Fruit fly (Drosophila melanogaster) whole organism, embryonic: ENCODE data around the gene 14-3-3epsilon.
A peak's percentile ranks its signal among the peaks of the same experiment; 100 is the strongest.

Experiments used
- CG10543 ChIP-seq: fragments of 200-800 bp; sonication (Bioruptor generic); optimal IDR thresholded peaks from 3 replicates; lab custom pipeline; 2017; ENCODE audit warnings: missing biosample characterization, mild to moderate bottlenecking, missing genetic modification characterization, moderate library complexity
- CG11560 ChIP-seq: fragments of 200-800 bp; sonication (Bioruptor generic); IDR thresholded peaks from 3 replicates; pipeline ENCODE4 v1.3.6; 2022; ENCODE audit warnings: missing biosample characterization, missing genetic modification characterization
- CG11696 ChIP-seq: fragments of 200-800 bp; sonication (Bioruptor generic); IDR thresholded peaks from 2 replicates; pipeline ENCODE4 v1.3.6; 2022; ENCODE audit warnings: missing biosample characterization, missing genetic modification characterization
- CG12104 ChIP-seq: fragments of 200-800 bp; sonication (Bioruptor generic); optimal IDR thresholded peaks from 3 replicates; lab custom pipeline; 2016; ENCODE audit warnings: missing biosample characterization, missing genetic modification characterization
- CG12659 ChIP-seq: fragments of 200-800 bp; sonication (Bioruptor generic); optimal IDR thresholded peaks from 3 replicates; lab custom pipeline; 2017; ENCODE audit warnings: mild to moderate bottlenecking, missing biosample characterization, missing genetic modification reagents, missing genetic modification characterization
- CG12942 ChIP-seq: fragments of 200-800 bp; sonication (Bioruptor generic); optimal IDR thresholded peaks from 3 replicates; lab custom pipeline; 2016; ENCODE audit warnings: missing biosample characterization, missing genetic modification characterization
- CG13424 ChIP-seq: fragments of 200-800 bp; sonication (Bioruptor generic); optimal IDR thresholded peaks from 2 replicates; lab custom pipeline; 2019; ENCODE audit warnings: missing biosample characterization, mild to moderate bottlenecking, missing genetic modification characterization, moderate library complexity
- CG13624 ChIP-seq: fragments of 200-800 bp; sonication (Bioruptor generic); optimal IDR thresholded peaks from 2 replicates; lab custom pipeline; 2016; ENCODE audit warnings: missing biosample characterization, missing genetic modification characterization
- CG13894 ChIP-seq: fragments of 200-800 bp; sonication (Bioruptor generic); optimal IDR thresholded peaks from 3 replicates; lab custom pipeline; 2018; ENCODE audit warnings: missing biosample characterization, mild to moderate bottlenecking, missing genetic modification characterization, moderate library complexity
- CG14667 ChIP-seq: fragments of 200-800 bp; sonication (Bioruptor generic); IDR thresholded peaks from 2 replicates; pipeline ENCODE4 v1.3.6; 2022; ENCODE audit warnings: missing biosample characterization, missing genetic modification characterization
- CG14965 ChIP-seq: fragments of 200-800 bp; sonication (Bioruptor generic); optimal IDR thresholded peaks from 2 replicates; lab custom pipeline; 2016; ENCODE audit warnings: missing biosample characterization, missing genetic modification characterization, borderline replicate concordance
- CG16815 ChIP-seq: fragments of 200-800 bp; sonication (Bioruptor generic); optimal IDR thresholded peaks from 3 replicates; lab custom pipeline; 2017; ENCODE audit warnings: missing biosample characterization, mild to moderate bottlenecking, missing genetic modification characterization
- CG2116 ChIP-seq: fragments of 200-800 bp; sonication (Bioruptor generic); optimal IDR thresholded peaks from 3 replicates; lab custom pipeline; 2018; ENCODE audit warnings: missing biosample characterization, mild to moderate bottlenecking, missing genetic modification characterization
- CG30020 ChIP-seq: fragments of 200-800 bp; optimal IDR thresholded peaks from 2 replicates; lab custom pipeline; 2019; ENCODE audit warnings: missing biosample characterization, mild to moderate bottlenecking, missing genetic modification characterization, moderate library complexity
- CG31224 ChIP-seq: fragments of 200-800 bp; sonication (Bioruptor generic); IDR thresholded peaks from 2 replicates; pipeline ENCODE4 v1.3.6; 2022; ENCODE audit warnings: missing biosample characterization, missing genetic modification characterization
- CG31365 ChIP-seq: fragments of 200-800 bp; sonication (Bioruptor generic); optimal IDR thresholded peaks from 2 replicates; lab custom pipeline; 2018; ENCODE audit warnings: missing biosample characterization, mild to moderate bottlenecking, missing genetic modification characterization
- CG32532 ChIP-seq: fragments of 200-800 bp; sonication (Bioruptor generic); IDR thresholded peaks from 2 replicates; pipeline ENCODE4 v1.3.6; 2022; ENCODE audit warnings: missing biosample characterization, missing genetic modification characterization
- CG32767 ChIP-seq: fragments of 200-800 bp; sonication (Bioruptor generic); IDR thresholded peaks from 2 replicates; pipeline ENCODE4 v1.3.6; 2022; ENCODE audit warnings: missing biosample characterization, missing genetic modification characterization
- CG32772 ChIP-seq: fragments of 200-800 bp; sonication (Bioruptor generic); IDR thresholded peaks from 2 replicates; pipeline ENCODE4 v1.3.6; 2022; ENCODE audit warnings: missing biosample characterization, missing genetic modification characterization
- CG33213 ChIP-seq: fragments of 200-800 bp; sonication (Bioruptor generic); optimal IDR thresholded peaks from 3 replicates; lab custom pipeline; 2016; ENCODE audit warnings: missing biosample characterization, missing genetic modification characterization
- CG5180 ChIP-seq: fragments of 200-800 bp; sonication (Bioruptor generic); optimal IDR thresholded peaks from 3 replicates; lab custom pipeline; 2017; ENCODE audit warnings: missing biosample characterization, missing genetic modification characterization, mild to moderate bottlenecking, moderate library complexity, missing genetic modification reagents
- CG5953 ChIP-seq: fragments of 200-800 bp; sonication (Bioruptor generic); IDR thresholded peaks from 2 replicates; pipeline ENCODE4 v1.3.6; 2022; ENCODE audit warnings: missing biosample characterization, missing genetic modification characterization
- Chrac-16 ChIP-seq: fragments of 200-800 bp; sonication (Bioruptor generic); optimal IDR thresholded peaks from 3 replicates; lab custom pipeline; 2016; ENCODE audit warnings: missing biosample characterization, missing genetic modification characterization
- Fer3 ChIP-seq: fragments of 200-800 bp; sonication (Bioruptor generic); optimal IDR thresholded peaks from 2 replicates; lab custom pipeline; 2018; ENCODE audit warnings: missing biosample characterization, mild to moderate bottlenecking, missing genetic modification characterization, moderate library complexity
- HLHmδ ChIP-seq: fragments of 200-800 bp; sonication (Bioruptor generic); optimal IDR thresholded peaks from 2 replicates; lab custom pipeline; 2018; ENCODE audit warnings: missing biosample characterization, mild to moderate bottlenecking, missing genetic modification characterization, moderate library complexity
- Nf-YA ChIP-seq: fragments of 200-800 bp; sonication (Bioruptor generic); IDR thresholded peaks from 2 replicates; pipeline ENCODE4 v1.3.6; 2022; ENCODE audit warnings: missing biosample characterization, missing genetic modification characterization
- Rx ChIP-seq: fragments of 200-800 bp; sonication (Bioruptor generic); IDR thresholded peaks from 2 replicates; pipeline ENCODE4 v1.3.6; 2022; ENCODE audit warnings: missing biosample characterization, missing genetic modification characterization
- Scr ChIP-seq: fragments of 200-800 bp; sonication (Bioruptor generic); IDR thresholded peaks from 2 replicates; pipeline ENCODE4 v1.3.6; 2022; ENCODE audit warnings: missing biosample characterization, missing genetic modification characterization; ENCODE audit not compliant: partially characterized antibody
- Side ChIP-seq: fragments of 200-800 bp; sonication (Bioruptor generic); optimal IDR thresholded peaks from 2 replicates; lab custom pipeline; 2016; ENCODE audit warnings: missing biosample characterization, missing genetic modification characterization
- Spps ChIP-seq: fragments of 200-800 bp; sonication (Bioruptor generic); optimal IDR thresholded peaks from 2 replicates; lab custom pipeline; 2018; ENCODE audit warnings: missing biosample characterization, mild to moderate bottlenecking, missing genetic modification characterization
- Vsx1 ChIP-seq: fragments of 200-800 bp; sonication (Bioruptor generic); optimal IDR thresholded peaks from 2 replicates; lab custom pipeline; 2017; ENCODE audit warnings: missing biosample characterization, mild to moderate bottlenecking, missing genetic modification characterization, missing genetic modification reagents
- ab ChIP-seq: fragments of 200-800 bp; sonication (Bioruptor generic); optimal IDR thresholded peaks from 2 replicates; lab custom pipeline; 2016; ENCODE audit warnings: missing biosample characterization, missing genetic modification characterization
- chif ChIP-seq, 2 experiments: fragments of 200-800 bp; sonication (Bioruptor generic); optimal IDR thresholded peaks; 3 replicates each; lab custom pipeline; 2016; ENCODE audit warnings: missing biosample characterization in 2 of 2, missing genetic modification characterization in 2 of 2
- ems ChIP-seq: fragments of 200-800 bp; sonication (Bioruptor generic); optimal IDR thresholded peaks from 3 replicates; lab custom pipeline; 2016; ENCODE audit warnings: missing biosample characterization, missing genetic modification characterization
- esg ChIP-seq: fragments of 200-800 bp; sonication (Bioruptor generic); conservative IDR thresholded peaks from 2 replicates; pipeline ENCODE4 v1.3.6; 2022; ENCODE audit warnings: missing biosample characterization, missing genetic modification characterization
- ewg ChIP-seq: fragments of 200-800 bp; sonication (Bioruptor generic); optimal IDR thresholded peaks from 3 replicates; lab custom pipeline; 2017; ENCODE audit warnings: mild to moderate bottlenecking, missing biosample characterization, missing genetic modification reagents, missing genetic modification characterization
- hkb ChIP-seq, 2 experiments: fragments of 200-800 bp in 1 of 2; fragments of >200 bp in 1 of 2; sonication (Bioruptor generic) in 1 of 2; IDR thresholded peaks in 1 of 2; optimal IDR thresholded peaks in 1 of 2; 2 replicates each; pipeline versions ENCODE4 v1.3.6 to Lab custom; 2017 to 2022; ENCODE audit warnings: missing biosample characterization in 1 of 2, missing genetic modification characterization in 1 of 2
- insv ChIP-seq, 2 experiments: fragments of 200-800 bp; sonication (Bioruptor generic); optimal IDR thresholded peaks; 3 replicates each; lab custom pipeline; 2016 to 2018; ENCODE audit warnings: missing biosample characterization in 2 of 2, missing genetic modification characterization in 2 of 2
- luna ChIP-seq: fragments of 200-800 bp; sonication (Bioruptor generic); optimal IDR thresholded peaks from 2 replicates; lab custom pipeline; 2016; ENCODE audit warnings: missing biosample characterization, missing genetic modification characterization
- mirr ChIP-seq: fragments of 200-800 bp; sonication (Bioruptor generic); optimal IDR thresholded peaks from 3 replicates; lab custom pipeline; 2018; ENCODE audit warnings: missing biosample characterization, mild to moderate bottlenecking, missing genetic modification characterization
- nau ChIP-seq: fragments of 200-800 bp; sonication (Bioruptor generic); optimal IDR thresholded peaks from 3 replicates; lab custom pipeline; 2017; ENCODE audit warnings: missing biosample characterization, mild to moderate bottlenecking, missing genetic modification characterization, missing genetic modification reagents
- onecut ChIP-seq: fragments of 200-800 bp; sonication (Bioruptor generic); IDR thresholded peaks from 2 replicates; pipeline ENCODE4 v1.3.6; 2022; ENCODE audit warnings: missing biosample characterization, missing genetic modification characterization
- p53 ChIP-seq: fragments of 200-800 bp; sonication (Bioruptor generic); optimal IDR thresholded peaks from 2 replicates; lab custom pipeline; 2016; ENCODE audit warnings: missing biosample characterization, missing genetic modification characterization
- peb ChIP-seq: fragments of 200-800 bp; sonication (Bioruptor generic); IDR thresholded peaks from 2 replicates; pipeline ENCODE4 v1.3.6; 2022; ENCODE audit warnings: missing biosample characterization, missing genetic modification characterization
- ranshi ChIP-seq: fragments of 200-800 bp; sonication (Bioruptor generic); IDR thresholded peaks from 2 replicates; pipeline ENCODE4 v1.3.6; 2022; ENCODE audit warnings: missing biosample characterization, missing genetic modification characterization
- sc ChIP-seq, 3 experiments: fragments of >200 bp in 2 of 3; fragments of 200-800 bp in 1 of 3; sonication (Bioruptor generic) in 1 of 3; optimal IDR thresholded peaks; 2 replicates in 2 of 3; 3 replicates in 1 of 3; lab custom pipeline; 2017; ENCODE audit warnings: mild to moderate bottlenecking in 1 of 3, missing biosample characterization in 1 of 3, missing genetic modification characterization in 1 of 3, missing genetic modification reagents in 1 of 3
- vnd ChIP-seq: fragments of 200-800 bp; sonication (Bioruptor generic); IDR thresholded peaks from 3 replicates; pipeline ENCODE4 v1.3.6; 2022; ENCODE audit warnings: missing biosample characterization, missing genetic modification characterization; ENCODE audit not compliant: partially characterized antibody
- z ChIP-seq: fragments of 200-800 bp; sonication (Bioruptor generic); IDR thresholded peaks from 3 replicates; pipeline ENCODE4 v1.3.6; 2022; ENCODE audit warnings: missing biosample characterization, missing genetic modification characterization
- zfh1 ChIP-seq: fragments of 200-800 bp; sonication (Bioruptor generic); IDR thresholded peaks from 3 replicates; pipeline ENCODE4 v1.3.6; 2022; ENCODE audit warnings: missing biosample characterization, missing genetic modification characterization

Gene 14-3-3epsilon

dm6 chr3R:18220211-18220749 lies 22.1 kb upstream of the 14-3-3epsilon start, which contains the start of the genes CG7988 and CG7183 (continued):
- TF ChIP-seq esg (GFP tag; lab: Robert Waterston, UW) (peak; percentile 98), p53 (GFP tag; lab: Kevin White, UChicago) (peak; percentile 70), CG10543 (peak; percentile 88), CG31365 (tag; lab: Kevin White, UChicago) (peak; percentile 60), CG14965 (GFP tag; lab: Kevin White, UChicago) (peak; percentile 43), CG32532 (peak; percentile 99), CG30020 (tag; lab: Kevin White, UChicago) (peak; percentile 89), zfh1 (peak; percentile 99), Side (peak; percentile 90), Fer3 (peak; percentile 98), CG32767 (GFP tag; lab: Robert Waterston, UW) (peak; percentile 98), Spps (tag; lab: Kevin White, UChicago) (peak; percentile 98), CG11696 (peak; percentile 93), ems (peak; percentile 93), CG12104 (peak; percentile 95), Scr (GFP tag; lab: Robert Waterston, UW) (peak; percentile 23; the same call in 1 of the 2 replicates), z (GFP tag; lab: Robert Waterston, UW) (peak; percentile 74; the same call in 1 of the 3 replicates), peb (GFP tag; lab: Robert Waterston, UW) (peak; percentile 98), chif (GFP tag; optimal IDR thresholded peaks at IDR 0.05; lab: Kevin White, UChicago) (peak; percentile 93 to 98), Vsx1 (peak; percentile 96), CG14667 (GFP tag; lab: Robert Waterston, UW) (peak; percentile 99), ranshi (GFP tag; lab: Robert Waterston, UW) (peak; percentile 99), CG5180 (GFP tag; lab: Kevin White, UChicago) (peak; percentile 75), mirr (GFP tag; lab: Kevin White, UChicago) (peak; percentile 64), CG11560 (tag; lab: Robert Waterston, UW) (peak; percentile 90), CG33213 (peak; percentile 81), onecut (peak; percentile 92), CG12942 (peak; percentile 97), CG2116 (GFP tag; lab: Kevin White, UChicago) (peak; percentile 90), vnd (GFP tag; lab: Robert Waterston, UW) (no peak), CG13894 (tag; lab: Kevin White, UChicago) (peak; percentile 95), Chrac-16 (GFP tag; lab: Kevin White, UChicago) (peak; percentile 98), hkb (optimal IDR thresholded peaks at IDR 0.05; lab: Kevin White, UChicago) (no peak), hkb (GFP tag; IDR thresholded peaks at IDR 0.05; lab: Robert Waterston, UW) (peak; percentile 98), ab (GFP tag; lab: Kevin White, UChicago) (peak; percentile 62), ewg (GFP tag; lab: Kevin White, UChicago) (peak; percentile 95), sc (optimal IDR thresholded peaks at IDR 0.05; lab: Kevin White, UChicago) (no peak), sc (GFP tag; optimal IDR thresholded peaks at IDR 0.05; lab: Kevin White, UChicago) (peak; percentile 97), HLHmδ (GFP tag; lab: Kevin White, UChicago) (no peak), Rx (GFP tag; lab: Robert Waterston, UW) (peak; percentile 93), CG16815 (GFP tag; lab: Kevin White, UChicago) (peak; percentile 97), CG31224 (peak; percentile 95), nau (no peak), luna (GFP tag; lab: Kevin White, UChicago) (peak; percentile 87), CG5953 (peak; percentile 93), CG12659 (GFP tag; lab: Kevin White, UChicago) (peak; percentile 98), CG32772 (GFP tag; lab: Robert Waterston, UW) (peak; percentile 99), insv (GFP tag; optimal IDR thresholded peaks at IDR 0.05; lab: Kevin White, UChicago) (peak in 1 of 2 experiments; percentile 70), Nf-YA (GFP tag; lab: Robert Waterston, UW) (peak; percentile 98), CG13424 (tag; lab: Kevin White, UChicago) (peak; percentile 99), CG13624 (GFP tag; lab: Kevin White, UChicago) (peak; percentile 95)
